Worm (Caenorhabditis elegans) whole organism, early embryonic: ENCODE measurements around the gene cpg-8.

Experiments used
- aly-1 ChIP-seq: sonication (generic microtip); optimal IDR thresholded peaks from 2 replicates; lab custom pipeline; 2016; ENCODE audit warnings: missing genetic modification characterization, missing compliant biosample characterization
- hmg-4 ChIP-seq: fragments of 200-800 bp; sonication (Bioruptor generic); optimal IDR thresholded peaks from 2 replicates; lab custom pipeline; 2018; ENCODE audit warnings: mild to moderate bottlenecking, missing genetic modification characterization, missing compliant biosample characterization

DNA sequence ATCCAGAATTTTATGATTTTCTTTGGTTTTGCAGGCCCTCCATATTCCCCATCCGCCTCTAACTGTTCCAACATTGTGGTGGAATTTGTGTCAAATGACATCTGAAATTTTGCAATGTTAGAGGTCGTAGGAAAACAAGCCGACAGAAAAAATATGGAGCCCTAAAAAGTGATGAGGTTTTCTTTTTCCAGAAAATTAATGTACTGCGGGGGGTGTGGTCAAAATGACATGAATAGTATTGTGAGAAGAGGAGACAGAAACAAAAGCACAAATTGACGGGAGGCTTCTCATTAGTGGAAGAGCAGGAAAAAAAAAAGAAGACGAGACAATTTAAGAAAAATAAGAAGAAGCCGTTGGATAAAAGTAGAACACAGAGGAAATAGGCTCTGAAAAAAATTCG, 8.0 kb upstream of the cpg-8 start, which contains the start of gene ZC266.1:
- TF ChIP-seq hmg-4 (GFP tag; lab: Kevin White, UChicago), result no peak
- no peak for TF ChIP-seq aly-1 (tag; lab: Kevin White, UChicago)
